Worm (Caenorhabditis elegans) whole organism, L1 larva: ENCODE measurements around the gene sre-8.

Experiments used
- ceh-82 ChIP-seq, 3 experiments: fragments of 150-350 bp in 1 of 3; sonication (generic microtip) in 2 of 3; optimal IDR thresholded peaks; 2 replicates each; lab custom pipeline; 2014 to 2017; ENCODE audit warnings: missing biosample characterization in 3 of 3, missing genetic modification characterization in 3 of 3
- mep-1 ChIP-seq: fragments of 150-350 bp; optimal IDR thresholded peaks from 2 replicates; lab custom pipeline; 2014; ENCODE audit warnings: missing biosample characterization, missing genetic modification characterization
- nhr-12 ChIP-seq: sonication (generic microtip); optimal IDR thresholded peaks from 2 replicates; lab custom pipeline; 2017; ENCODE audit warnings: missing biosample characterization, missing genetic modification characterization
- snpc-4 ChIP-seq: fragments of 150-350 bp; optimal IDR thresholded peaks from 2 replicates; lab custom pipeline; 2014; ENCODE audit warnings: missing biosample characterization, missing genetic modification characterization

DNA sequence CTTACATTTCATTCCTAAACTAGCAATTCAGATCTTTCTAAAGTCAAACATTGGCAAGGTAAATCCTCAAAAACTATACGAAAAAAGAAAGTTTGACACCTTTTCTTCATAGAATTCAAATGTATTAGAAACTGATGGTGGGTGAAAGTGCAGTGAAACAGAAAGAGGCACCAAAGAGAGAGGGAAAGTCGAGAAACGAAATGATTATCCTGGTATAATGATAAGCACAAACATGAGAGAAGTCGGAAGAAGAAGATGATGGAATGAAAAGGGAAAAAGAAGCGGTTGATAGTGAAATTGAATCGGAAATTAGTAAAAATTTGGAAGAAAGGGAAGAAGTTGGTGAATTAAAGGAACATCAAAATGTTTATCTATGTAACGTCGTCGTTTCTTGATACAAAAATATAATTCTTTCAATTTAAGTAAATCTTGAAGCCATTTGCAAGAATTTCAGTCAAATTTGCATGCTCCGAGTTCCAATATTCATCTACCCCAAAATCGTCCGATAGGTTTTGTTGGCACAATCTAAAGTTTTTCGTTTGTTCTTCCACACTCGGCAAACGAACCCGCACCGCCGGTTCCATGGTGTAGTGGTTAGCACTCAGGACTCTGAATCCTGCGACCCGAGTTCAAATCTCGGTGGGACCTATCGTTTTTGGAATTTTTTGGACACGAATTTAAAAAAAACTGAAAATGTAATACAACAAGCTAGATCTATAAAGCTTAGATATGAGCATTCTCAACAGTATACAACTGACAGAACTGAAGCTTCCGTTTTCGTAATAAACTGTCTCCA, 25.9 kb upstream of the sre-8 start:
- no peak for TF ChIP-seq mep-1 (tag; lab: Kevin White, UChicago)
- no peak for TF ChIP-seq snpc-4
- no peak for TF ChIP-seq ceh-82 (tag; optimal IDR thresholded peaks at IDR 0.05; lab: Kevin White, UChicago)
- no peak for TF ChIP-seq nhr-12 (tag; lab: Kevin White, UChicago)
